Worm (Caenorhabditis elegans) whole organism, late embryonic: ENCODE data around the gene T13G4.4.

Experiments used
- ama-1 ChIP-seq: fragments of 150-350 bp; optimal IDR thresholded peaks from 2 replicates; lab custom pipeline; 2014
- elt-4 ChIP-seq: sonication (generic microtip); optimal IDR thresholded peaks from 2 replicates; lab custom pipeline; 2016; ENCODE audit warnings: missing genetic modification characterization, missing compliant biosample characterization
- hlh-13 ChIP-seq: fragments of 200-800 bp; sonication (Bioruptor generic); optimal IDR thresholded peaks from 2 replicates; lab custom pipeline; 2018; ENCODE audit warnings: mild to moderate bottlenecking, missing genetic modification characterization, missing compliant biosample characterization
- lin-11 ChIP-seq: fragments of 200-800 bp; sonication (Bioruptor generic); optimal IDR thresholded peaks from 2 replicates; lab custom pipeline; 2018; ENCODE audit warnings: mild to moderate bottlenecking, missing genetic modification characterization, missing compliant biosample characterization
- nhr-11 ChIP-seq: fragments of 150-350 bp; optimal IDR thresholded peaks from 2 replicates; lab custom pipeline; 2014; ENCODE audit warnings: missing biosample characterization, missing genetic modification characterization
- pax-1 ChIP-seq: fragments of 150-350 bp; optimal IDR thresholded peaks from 2 replicates; lab custom pipeline; 2014; ENCODE audit warnings: missing biosample characterization, missing genetic modification characterization

DNA sequence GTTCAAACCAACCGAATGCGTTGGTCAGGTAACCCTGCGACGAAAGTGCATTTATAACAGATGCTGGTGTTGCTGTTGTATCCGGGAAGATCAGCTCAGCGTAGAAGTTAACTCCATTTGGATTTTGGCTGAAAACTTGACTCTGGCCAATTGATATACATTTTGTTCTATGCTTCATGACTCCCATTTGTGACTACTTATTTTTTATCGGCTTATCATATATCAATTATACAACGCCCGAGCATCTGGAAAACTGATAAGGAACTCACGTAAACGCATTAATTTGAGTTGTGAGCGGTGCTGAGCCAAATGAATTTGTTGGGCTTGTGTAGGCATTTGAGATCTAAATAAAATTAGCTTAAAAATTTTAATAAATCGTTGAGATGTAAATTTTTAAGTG, 44.1 kb downstream of the T13G4.4 start:
- TF ChIP-seq pax-1 (no peak), hlh-13 (GFP tag; lab: Kevin White, UChicago) (no peak), lin-11 (no peak), elt-4 (tag; lab: Kevin White, UChicago) (no peak), ama-1 (lab: Kevin White, UChicago) (no peak), nhr-11 (tag; lab: Kevin White, UChicago) (no peak)
